Fruit fly (Drosophila melanogaster) whole organism, embryonic: Measurements from ENCODE around the gene CG3078.

Experiments used
- CG13287 ChIP-seq: fragments of 200-800 bp; sonication (Bioruptor generic); IDR thresholded peaks from 2 replicates; pipeline ENCODE4 v1.3.6; 2022; ENCODE audit warnings: missing biosample characterization, missing genetic modification characterization; ENCODE audit not compliant: partially characterized antibody
- CG4854 ChIP-seq: fragments of 200-800 bp; sonication (Bioruptor generic); optimal IDR thresholded peaks from 2 replicates; lab custom pipeline; 2016; ENCODE audit warnings: missing biosample characterization, missing genetic modification characterization, inconsistent platforms
- CG9727 ChIP-seq: fragments of 200-800 bp; sonication (Bioruptor generic); optimal IDR thresholded peaks from 3 replicates; lab custom pipeline; 2017; ENCODE audit warnings: missing biosample characterization, mild to moderate bottlenecking, missing genetic modification characterization
- Dll ChIP-seq: fragments of 200-800 bp; sonication (Bioruptor generic); IDR thresholded peaks from 4 replicates; pipeline ENCODE4 v1.3.6; 2022; ENCODE audit warnings: missing biosample characterization, missing genetic modification characterization; ENCODE audit not compliant: partially characterized antibody
- Nf-YB ChIP-seq: fragments of 200-800 bp; sonication (Bioruptor generic); optimal IDR thresholded peaks from 3 replicates; lab custom pipeline; 2019; ENCODE audit warnings: missing biosample characterization, mild to moderate bottlenecking, missing genetic modification characterization, moderate library complexity
- vfl ChIP-seq: fragments of 200-800 bp; sonication (Bioruptor generic); optimal IDR thresholded peaks from 2 replicates; lab custom pipeline; 2016; ENCODE audit warnings: missing biosample characterization, missing genetic modification characterization

dm6 chrX:2298708-2299370 lies 39.2 kb upstream of the CG3078 start:
- no peak for TF ChIP-seq Dll
- peak; percentile 29 for TF ChIP-seq vfl (GFP tag; lab: Kevin White, UChicago)
- TF ChIP-seq CG4854 (GFP tag; lab: Kevin White, UChicago) = peak; percentile 38
- peak; percentile 83 for TF ChIP-seq CG9727 (GFP tag; lab: Kevin White, UChicago)
- TF ChIP-seq CG13287 (GFP tag; lab: Robert Waterston, UW) = no peak
- peak; percentile 75 for TF ChIP-seq Nf-YB (GFP tag; lab: Kevin White, UChicago)
